Fruit fly (Drosophila melanogaster) whole organism, larva: ENCODE results near the gene LeuRS.

Source experiments
- noc ChIP-seq: fragments of 200-800 bp; sonication (Bioruptor generic); optimal IDR thresholded peaks from 3 replicates; lab custom pipeline; 2019; ENCODE audit warnings: missing biosample characterization, mild to moderate bottlenecking, missing genetic modification characterization, moderate library complexity

The LeuRS gene

dm6 chr2L:3490971-3491370 lies 23.5 kb downstream of the LeuRS start, which contains the start of gene CG15414:
Gene CG15414 (minus strand): TSS chr2L:3491071.
- TF ChIP-seq noc (tag; lab: Kevin White, UChicago), result no peak

- TF ChIP-seq noc (tag; lab: Kevin White, UChicago), result no peak
Measured at dm6 chr2L:3485506-3485905, 28.9 kb downstream of the LeuRS start.

DNA sequence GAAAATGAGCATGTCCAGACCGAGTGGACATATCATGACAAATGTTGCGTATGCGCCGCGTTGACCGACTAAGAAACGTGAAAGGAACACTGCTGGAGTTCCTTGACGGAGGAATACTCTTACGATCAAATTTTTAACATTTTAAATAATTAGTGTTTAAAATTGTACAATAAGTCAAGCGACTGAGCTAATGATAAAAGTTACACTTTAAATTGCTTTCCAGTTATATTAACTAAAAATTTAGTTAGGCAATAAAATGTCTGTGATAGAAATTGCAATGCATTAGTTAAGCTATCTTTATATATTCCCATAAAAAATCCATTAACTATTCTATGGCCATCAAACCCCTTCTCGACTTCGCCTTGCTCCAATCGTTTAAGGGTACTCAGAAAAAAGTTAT lies 29.7 kb downstream of the LeuRS start:
- no peak for TF ChIP-seq noc (tag; lab: Kevin White, UChicago)

dm6 chr2L:3483672-3484071 lies 30.8 kb downstream of the LeuRS start:
- no peak for TF ChIP-seq noc (tag; lab: Kevin White, UChicago)

dm6 chr2L:3482712-3483111 lies 31.7 kb downstream of the LeuRS start:
- no peak for TF ChIP-seq noc (tag; lab: Kevin White, UChicago)

DNA sequence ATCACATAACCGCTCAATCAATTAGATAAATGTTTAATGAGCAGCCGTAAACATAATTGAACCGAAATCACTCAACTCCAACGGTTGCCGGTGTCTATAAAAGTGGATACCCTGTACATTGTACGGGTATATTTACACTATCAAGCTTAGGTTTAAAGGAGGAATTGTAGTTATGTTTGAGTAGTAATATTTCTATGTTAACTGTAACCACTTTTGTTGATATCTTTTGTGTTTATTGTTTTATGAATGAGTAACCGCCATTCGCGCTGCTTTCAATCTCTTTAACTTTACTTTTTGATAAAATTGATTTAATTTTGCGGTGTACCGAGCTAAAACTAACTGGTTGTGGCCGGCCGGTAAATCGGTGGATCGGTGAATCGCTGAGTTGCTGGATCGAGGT lies 32.4 kb downstream of the LeuRS start:
- TF ChIP-seq noc (tag; lab: Kevin White, UChicago), result no peak

DNA sequence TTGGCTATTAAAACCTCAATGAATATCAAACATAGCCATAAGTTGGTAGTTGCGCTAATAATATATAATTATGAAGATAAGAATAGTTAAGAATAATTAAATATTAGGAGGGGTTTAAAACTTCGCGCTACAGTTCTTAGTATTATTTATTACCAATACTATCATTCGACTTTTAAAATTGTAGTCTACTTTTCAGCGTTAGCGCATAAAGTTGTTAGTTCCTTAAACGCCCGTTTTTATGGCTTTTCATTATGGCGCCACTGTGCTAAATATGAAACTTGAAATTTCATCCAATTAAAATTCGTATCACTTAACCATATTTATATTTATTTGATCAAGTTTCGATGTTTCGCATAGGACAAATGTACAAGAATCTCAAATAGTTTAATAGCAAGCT lies 34.0 kb downstream of the LeuRS start:
- TF ChIP-seq noc (tag; lab: Kevin White, UChicago), result no peak

dm6 chr2L:3479697-3480442 lies 34.6 kb downstream of the LeuRS start:
- TF ChIP-seq noc (tag; lab: Kevin White, UChicago), result peak; percentile 35

dm6 chr2L:3478034-3478880 lies 36.2 kb downstream of the LeuRS start, which contains the start of gene Thor:
Gene Thor (plus strand): TSS chr2L:3478434.
- peak; percentile 61 for TF ChIP-seq noc (tag; lab: Kevin White, UChicago)

- peak; percentile 62 for TF ChIP-seq noc (tag; lab: Kevin White, UChicago)
Measured at dm6 chr2L:3477057-3477755, 37.2 kb downstream of the LeuRS start.

- TF ChIP-seq noc (tag; lab: Kevin White, UChicago), result no peak
Measured at dm6 chr2L:3476399-3477056, 37.9 kb downstream of the LeuRS start.

DNA sequence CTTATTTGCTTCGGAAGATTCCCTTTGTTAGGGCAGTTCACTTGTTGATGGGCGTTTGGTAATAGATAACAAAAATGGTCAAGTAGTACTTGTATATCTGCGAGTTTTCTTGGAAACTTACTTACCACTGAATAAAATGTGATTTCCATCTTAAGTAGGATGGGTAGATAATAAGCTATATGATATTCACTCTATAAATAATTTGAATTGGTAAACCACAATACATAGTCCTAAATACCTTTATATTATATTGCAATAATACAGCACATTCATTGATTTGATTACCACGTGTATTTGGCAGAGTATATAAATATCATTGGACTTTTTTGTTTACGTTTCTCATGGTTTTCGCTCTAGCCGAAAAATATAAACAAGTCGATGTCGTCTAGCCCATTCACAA lies 38.5 kb downstream of the LeuRS start:
- peak; percentile 67 for TF ChIP-seq noc (tag; lab: Kevin White, UChicago)

DNA sequence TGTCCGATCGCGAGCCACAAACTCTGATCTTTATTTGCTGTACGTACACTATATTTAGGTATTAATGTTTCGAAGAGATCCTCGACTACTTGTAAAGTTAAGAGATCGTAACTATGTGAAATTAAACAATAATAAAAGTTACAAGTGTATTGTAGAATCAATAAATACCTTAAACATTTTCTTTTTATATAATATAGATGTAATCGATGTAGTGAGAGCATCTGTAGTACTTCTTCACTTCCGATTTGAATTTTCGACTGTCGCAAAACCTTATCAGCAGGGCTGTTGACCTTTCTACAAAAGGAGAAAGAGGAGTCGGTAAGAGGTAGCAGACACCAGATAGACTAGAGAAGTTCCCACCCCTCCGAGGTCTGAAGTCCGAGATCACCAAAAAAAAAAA lies 39.3 kb downstream of the LeuRS start:
- TF ChIP-seq noc (tag; lab: Kevin White, UChicago), result no peak

DNA sequence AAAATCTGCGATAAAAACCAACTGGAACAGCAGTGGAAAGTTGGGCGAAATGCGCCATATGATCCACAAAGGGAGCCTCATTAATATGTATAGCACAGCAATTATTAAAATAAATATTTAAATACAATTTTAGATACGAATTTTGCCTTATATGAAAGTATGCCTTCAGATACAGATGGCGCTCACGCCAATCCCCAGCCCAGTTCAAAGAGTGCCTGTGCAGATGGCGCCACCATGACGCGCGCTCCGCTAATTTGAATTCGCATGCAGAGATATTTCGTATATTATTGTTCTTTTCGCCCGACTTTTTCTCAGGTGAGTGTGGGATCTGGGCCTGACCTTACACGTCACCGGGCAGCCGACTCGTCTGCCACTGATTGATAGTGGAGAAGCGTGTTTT lies 42.2 kb downstream of the LeuRS start, which contains the start of gene Pgant4:
Gene Pgant4, plus strand, starts transcription at position 362 of the 400 bp plus-strand sequence.
- TF ChIP-seq noc (tag; lab: Kevin White, UChicago), result no peak

dm6 chr2L:3469869-3470268 lies 44.6 kb downstream of the LeuRS start, which contains the start of the genes Pif1 and CG31776:
Gene Pif1 (minus strand): TSS chr2L:3470004.
Gene CG31776 (plus strand): TSS chr2L:3470182.
- no peak for TF ChIP-seq noc (tag; lab: Kevin White, UChicago)
